Worm (Caenorhabditis elegans): ENCODE measurements around the gene M79.2.

M79.2 gene

ce11 chrX:10637048-10637928, 8.7 kb upstream of the M79.2 start (continued):
- TF ChIP-seq hlh-13 (GFP tag; optimal IDR thresholded peaks at IDR 0.05) (no peak), che-1 (tag; optimal IDR thresholded peaks at IDR 0.05) (no peak), tbx-2 (tag; optimal IDR thresholded peaks at IDR 0.05) (peak; percentile 78), ama-1 (optimal IDR thresholded peaks at IDR 0.05) (no peak), nhr-11 (tag; optimal IDR thresholded peaks at IDR 0.05) (no peak), C38D4.7 (GFP tag; optimal IDR thresholded peaks at IDR 0.05) (no peak), K09A11.1 (tag; optimal IDR thresholded peaks at IDR 0.05; ENCODE audit: insufficient read depth) (no peak), fkh-6 (tag; optimal IDR thresholded peaks at IDR 0.05) (no peak), pax-1 (tag; optimal IDR thresholded peaks at IDR 0.05) (no peak), dve-1 (tag; optimal IDR thresholded peaks at IDR 0.05) (no peak), rnt-1 (tag; optimal IDR thresholded peaks at IDR 0.05) (peak; percentile 62), npax-4 (tag; optimal IDR thresholded peaks at IDR 0.05) (no peak), ref-2 (tag; optimal IDR thresholded peaks at IDR 0.05) (no peak), ztf-16 (tag; optimal IDR thresholded peaks at IDR 0.05) (no peak), ceh-2 (tag; optimal IDR thresholded peaks at IDR 0.05) (peak; percentile 27), nhr-232 (tag; optimal IDR thresholded peaks at IDR 0.05) (no peak), T23F11.4 (GFP tag; optimal IDR thresholded peaks at IDR 0.05) (peak; percentile 4), nfya-1 (tag; optimal IDR thresholded peaks at IDR 0.05) (peak; percentile 78), ceh-6 (GFP tag; optimal IDR thresholded peaks at IDR 0.05) (no peak), dmd-4 (tag; optimal IDR thresholded peaks at IDR 0.05; ENCODE audit: borderline replicate concordance) (peak; percentile 64), unc-42 (tag; optimal IDR thresholded peaks at IDR 0.05) (peak; percentile 65), odd-2 (tag; optimal IDR thresholded peaks at IDR 0.05) (no peak), zip-5 (tag; optimal IDR thresholded peaks at IDR 0.05) (no peak), mec-3 (tag; optimal IDR thresholded peaks at IDR 0.05; ENCODE audit: borderline replicate concordance) (no peak)

DNA sequence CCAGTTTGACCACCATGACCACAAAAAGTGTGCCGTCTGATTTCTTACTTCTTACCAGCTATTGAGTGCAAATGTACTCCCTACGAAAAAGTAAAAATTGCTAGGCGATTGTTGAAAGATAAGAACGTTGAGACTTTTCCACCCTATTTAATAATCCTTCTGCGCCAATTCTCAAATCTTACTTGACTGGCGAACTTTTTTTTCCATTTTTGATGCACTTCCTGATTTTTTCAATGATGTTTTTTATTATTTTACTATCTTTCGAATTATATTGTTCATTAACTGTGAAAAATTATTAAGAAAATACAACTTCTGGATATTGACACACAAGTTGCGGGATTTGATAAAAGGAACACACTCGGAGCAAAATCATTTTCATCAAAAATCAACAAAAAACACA, 7.0 kb upstream of the M79.2 start, which contains the start of gene daf-12:
daf-12 (plus strand) TSS at position 301 of the 400 bp plus-strand sequence.
- no peak for TF ChIP-seq sox-2 (GFP tag; IDR thresholded peaks at IDR 0.05)
- no peak for TF ChIP-seq elt-2 (tag; optimal IDR thresholded peaks at IDR 0.05)
- no peak for TF ChIP-seq ahr-1 (tag; optimal IDR thresholded peaks at IDR 0.05)
- no peak for TF ChIP-seq lin-11 (tag; optimal IDR thresholded peaks at IDR 0.05)
- no peak for TF ChIP-seq tbx-7 (tag; optimal IDR thresholded peaks at IDR 0.05)

DNA sequence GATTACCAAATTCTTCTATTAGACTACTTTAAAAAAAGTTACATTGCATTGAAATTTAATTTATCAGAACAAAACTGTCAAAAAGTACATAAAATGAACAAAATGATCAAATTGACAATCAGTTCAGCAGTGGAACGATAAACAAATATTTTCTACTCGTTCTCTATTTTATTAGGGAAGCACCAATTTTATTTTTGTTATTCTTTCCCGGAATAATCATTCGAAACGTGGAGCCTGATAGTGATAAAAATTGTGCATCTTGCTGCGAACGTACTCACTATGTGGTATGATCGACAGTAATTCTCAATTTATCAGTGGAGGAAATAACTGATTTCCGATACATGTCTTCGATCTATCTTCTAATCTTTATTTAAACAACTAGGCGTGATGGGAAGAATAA, 3.3 kb upstream of the M79.2 start:
- TF ChIP-seq K09A11.1 (tag; optimal IDR thresholded peaks at IDR 0.05; ENCODE audit: insufficient read depth) (no peak), ceh-30 (tag; optimal IDR thresholded peaks at IDR 0.05) (no peak), fax-1 (tag; optimal IDR thresholded peaks at IDR 0.05) (no peak), sox-2 (GFP tag; IDR thresholded peaks at IDR 0.05) (no peak), ceh-18 (tag; optimal IDR thresholded peaks at IDR 0.05) (no peak), C38D4.7 (GFP tag; optimal IDR thresholded peaks at IDR 0.05) (no peak), ets-4 (tag; optimal IDR thresholded peaks at IDR 0.05) (no peak), fkh-10 (GFP tag; optimal IDR thresholded peaks at IDR 0.05) (no peak), ref-2 (tag; optimal IDR thresholded peaks at IDR 0.05) (no peak), pqm-1 (tag; optimal IDR thresholded peaks at IDR 0.05) (no peak), Y22D7AL.16 (tag; optimal IDR thresholded peaks at IDR 0.05) (no peak), nfya-1 (tag; optimal IDR thresholded peaks at IDR 0.05) (no peak), F13H6.1 (tag; optimal IDR thresholded peaks at IDR 0.05) (no peak), pros-1 (tag; optimal IDR thresholded peaks at IDR 0.05) (no peak), hlh-8 (tag; optimal IDR thresholded peaks at IDR 0.05) (no peak), hlh-13 (GFP tag; optimal IDR thresholded peaks at IDR 0.05) (no peak), ama-1 (optimal IDR thresholded peaks at IDR 0.05) (no peak)

All from whole organism, late embryonic.